Worm (Caenorhabditis elegans): ENCODE data around the gene C32H11.4.

DNA sequence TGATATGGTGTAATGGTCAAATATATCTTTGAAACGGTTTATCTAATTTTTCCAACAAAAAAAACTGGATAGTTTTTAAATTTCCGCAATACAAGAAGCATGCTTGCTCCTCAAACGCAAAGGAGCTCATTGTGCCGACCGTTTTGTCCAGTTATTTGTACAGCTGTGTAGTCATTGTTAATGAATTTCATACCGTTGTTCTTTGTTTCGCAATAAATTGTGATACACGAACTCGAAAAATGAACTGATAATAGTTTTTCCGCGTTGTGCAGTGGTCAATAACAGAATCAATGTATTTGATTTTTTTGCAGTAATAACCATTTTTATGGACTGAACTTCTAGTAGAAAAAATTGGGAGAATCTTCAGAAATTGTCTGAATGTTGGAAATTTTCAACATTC is 22.2 kb upstream of the C32H11.4 start:
- TF ChIP-seq tab-1 (GFP tag; IDR thresholded peaks at IDR 0.05) (no peak), cog-1 (tag; optimal IDR thresholded peaks at IDR 0.05) (no peak), med-1 (GFP tag; optimal IDR thresholded peaks at IDR 0.05; ENCODE audit: insufficient read depth) (no peak)
